Fruit fly (Drosophila melanogaster): Measurements from ENCODE around the gene Acsf3.

The Acsf3 gene

dm6 chrX:7324816-7325246 is 4.0 kb upstream of the Acsf3 start (continued):
- peak; percentile 91 for TF ChIP-seq CG43689 (GFP tag; IDR thresholded peaks at IDR 0.05)
- TF ChIP-seq CG1529 (GFP tag; optimal IDR thresholded peaks at IDR 0.05): peak; percentile 95
- peak; percentile 96 for TF ChIP-seq CG10267 (tag; optimal IDR thresholded peaks at IDR 0.05)
- TF ChIP-seq Abd-B (GFP tag; optimal IDR thresholded peaks at IDR 0.05): peak; percentile 93
- no peak for TF ChIP-seq Dp (GFP tag; optimal IDR thresholded peaks at IDR 0.05)
- TF ChIP-seq CG16813 (GFP tag; IDR thresholded peaks at IDR 0.05; ENCODE audit: partially characterized antibody): no peak
- no peak for TF ChIP-seq BEAF-32 (GFP tag; optimal IDR thresholded peaks at IDR 0.05)
- TF ChIP-seq CG31388 (GFP tag; optimal IDR thresholded peaks at IDR 0.05): peak; percentile 83
- TF ChIP-seq CG13424 (tag; optimal IDR thresholded peaks at IDR 0.05): peak; percentile 97
- peak; percentile 94 for TF ChIP-seq CG32772 (GFP tag; IDR thresholded peaks at IDR 0.05)
- TF ChIP-seq jumu (GFP tag; optimal IDR thresholded peaks at IDR 0.05): peak; percentile 75
- TF ChIP-seq Ets97D (GFP tag; optimal IDR thresholded peaks at IDR 0.05): peak; percentile 67
- peak; percentile 96 for TF ChIP-seq CG1233 (GFP tag; optimal IDR thresholded peaks at IDR 0.05)
- peak; percentile 89 for TF ChIP-seq YL-1 (GFP tag; optimal IDR thresholded peaks at IDR 0.05)
- TF ChIP-seq mirr (GFP tag; optimal IDR thresholded peaks at IDR 0.05): peak; percentile 63
- peak; percentile 97 for TF ChIP-seq phol (tag; optimal IDR thresholded peaks at IDR 0.05)
- TF ChIP-seq CG8924 (tag; optimal IDR thresholded peaks at IDR 0.05): peak; percentile 98
- peak; percentile 84 for TF ChIP-seq CG30020 (tag; optimal IDR thresholded peaks at IDR 0.05)
- no peak for TF ChIP-seq CG42726 (GFP tag; IDR thresholded peaks at IDR 0.05; ENCODE audit: partially characterized antibody)
- peak; percentile 94 for TF ChIP-seq CG17385 (GFP tag; optimal IDR thresholded peaks at IDR 0.05)
- peak; percentile 97 for TF ChIP-seq HmgZ (tag; optimal IDR thresholded peaks at IDR 0.05)
- no peak for TF ChIP-seq Bgb (GFP tag; IDR thresholded peaks at IDR 0.05; ENCODE audit: partially characterized antibody)
- TF ChIP-seq pita (GFP tag; optimal IDR thresholded peaks at IDR 0.05): no peak
- peak in 1 of 2 experiments; percentile 98 for TF ChIP-seq Eip74EF (GFP tag; optimal IDR thresholded peaks at IDR 0.05)
- peak; percentile 48 for TF ChIP-seq zfh2 (GFP tag; optimal IDR thresholded peaks at IDR 0.05)
- peak; percentile 51 for TF ChIP-seq CG3838 (GFP tag; optimal IDR thresholded peaks at IDR 0.05)
- peak; percentile 98 for TF ChIP-seq gem (tag; optimal IDR thresholded peaks at IDR 0.05)
- peak; percentile 82 for TF ChIP-seq CG11560 (tag; IDR thresholded peaks at IDR 0.05)
- no peak for TF ChIP-seq inv (GFP tag; IDR thresholded peaks at IDR 0.05; ENCODE audit: partially characterized antibody)
- TF ChIP-seq hbn (GFP tag; IDR thresholded peaks at IDR 0.05; ENCODE audit: partially characterized antibody): no peak
- peak; percentile 79 for TF ChIP-seq CG16863 (GFP tag; optimal IDR thresholded peaks at IDR 0.05)
- TF ChIP-seq ara (GFP tag; IDR thresholded peaks at IDR 0.05): peak; percentile 97
- TF ChIP-seq Mes4 (GFP tag; optimal IDR thresholded peaks at IDR 0.05): peak; percentile 76
- peak; percentile 96 for TF ChIP-seq Asciz (GFP tag; optimal IDR thresholded peaks at IDR 0.05)
- TF ChIP-seq Tbp (GFP tag; optimal IDR thresholded peaks at IDR 0.05): no peak
- peak; percentile 97 for TF ChIP-seq Awh (GFP tag; IDR thresholded peaks at IDR 0.05)
- peak; percentile 85 for TF ChIP-seq Nf-YC (tag; optimal IDR thresholded peaks at IDR 0.05)
- TF ChIP-seq CG4854 (GFP tag; optimal IDR thresholded peaks at IDR 0.05): peak; percentile 79
- peak; percentile 87 for TF ChIP-seq klu (GFP tag; IDR thresholded peaks at IDR 0.05)
- peak; percentile 93 for TF ChIP-seq Meics (GFP tag; optimal IDR thresholded peaks at IDR 0.05)
- peak; percentile 94 for TF ChIP-seq ttk (GFP tag; IDR thresholded peaks at IDR 0.05)
- peak; percentile 66 for TF ChIP-seq btn (GFP tag; optimal IDR thresholded peaks at IDR 0.05)
- TF ChIP-seq org-1 (GFP tag; optimal IDR thresholded peaks at IDR 0.05): peak; percentile 94
- peak; percentile 88 for TF ChIP-seq CG11247 (GFP tag; IDR thresholded peaks at IDR 0.05)
- peak in 1 of 2 experiments; percentile 93 for TF ChIP-seq Hr78 (GFP tag; optimal IDR thresholded peaks at IDR 0.05)
- peak; percentile 98 for TF ChIP-seq row (GFP tag; IDR thresholded peaks at IDR 0.05)
- peak; percentile 65 for TF ChIP-seq gcm2 (GFP tag; optimal IDR thresholded peaks at IDR 0.05)
- peak; percentile 96 for TF ChIP-seq CG34422 (GFP tag; IDR thresholded peaks at IDR 0.05)
- TF ChIP-seq CG12219 (GFP tag; optimal IDR thresholded peaks at IDR 0.05): peak; percentile 97
- TF ChIP-seq Med (GFP tag): peak; percentile 95
